Worm (Caenorhabditis elegans): ENCODE measurements around the gene F35H12.5.

DNA sequence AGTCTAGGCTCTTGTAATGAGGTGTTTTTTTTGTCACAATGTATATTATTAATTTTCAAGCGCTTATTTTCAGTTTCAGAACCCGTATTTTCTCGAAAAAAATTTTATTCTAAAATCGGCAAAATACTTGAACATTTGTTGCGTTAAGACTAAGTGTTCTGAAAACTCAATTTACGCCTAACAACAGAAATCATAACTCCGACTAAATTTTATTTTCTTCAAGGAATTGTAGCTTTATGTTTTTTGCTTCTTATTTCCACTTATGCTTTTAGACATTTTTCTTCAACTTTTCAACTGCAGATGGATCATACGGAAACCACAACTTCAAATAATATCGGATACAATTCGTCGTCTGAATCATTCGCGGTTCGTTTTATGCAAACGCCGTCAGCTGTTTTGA is 15.3 kb downstream of the F35H12.5 start, which contains the start of gene F35H12.1:
- no peak for TF ChIP-seq unc-62 (GFP tag; optimal IDR thresholded peaks at IDR 0.05)
- TF ChIP-seq dmd-4 (tag; optimal IDR thresholded peaks at IDR 0.05): no peak
- TF ChIP-seq skn-1 (tag; optimal IDR thresholded peaks at IDR 0.05): no peak
- no peak for TF ChIP-seq ama-1 (optimal IDR thresholded peaks at IDR 0.05)
- no peak for TF ChIP-seq nhr-77 (tag; optimal IDR thresholded peaks at IDR 0.05)
- no peak for TF ChIP-seq blmp-1 (tag; optimal IDR thresholded peaks at IDR 0.05; ENCODE audit: insufficient read depth)
- no peak for TF ChIP-seq ZK546.5 (tag; optimal IDR thresholded peaks at IDR 0.05)
- no peak for TF ChIP-seq mab-5 (tag; optimal IDR thresholded peaks at IDR 0.05)
- TF ChIP-seq alr-1 (tag; optimal IDR thresholded peaks at IDR 0.05): no peak
- TF ChIP-seq Y55F3AM.14 (GFP tag; optimal IDR thresholded peaks at IDR 0.05): no peak
- TF ChIP-seq aly-2 (tag; optimal IDR thresholded peaks at IDR 0.05): no peak

Measured in whole organism, L2 larva.